Fruit fly (Drosophila melanogaster): ENCODE results near the gene dpr8.

Gene dpr8

DNA sequence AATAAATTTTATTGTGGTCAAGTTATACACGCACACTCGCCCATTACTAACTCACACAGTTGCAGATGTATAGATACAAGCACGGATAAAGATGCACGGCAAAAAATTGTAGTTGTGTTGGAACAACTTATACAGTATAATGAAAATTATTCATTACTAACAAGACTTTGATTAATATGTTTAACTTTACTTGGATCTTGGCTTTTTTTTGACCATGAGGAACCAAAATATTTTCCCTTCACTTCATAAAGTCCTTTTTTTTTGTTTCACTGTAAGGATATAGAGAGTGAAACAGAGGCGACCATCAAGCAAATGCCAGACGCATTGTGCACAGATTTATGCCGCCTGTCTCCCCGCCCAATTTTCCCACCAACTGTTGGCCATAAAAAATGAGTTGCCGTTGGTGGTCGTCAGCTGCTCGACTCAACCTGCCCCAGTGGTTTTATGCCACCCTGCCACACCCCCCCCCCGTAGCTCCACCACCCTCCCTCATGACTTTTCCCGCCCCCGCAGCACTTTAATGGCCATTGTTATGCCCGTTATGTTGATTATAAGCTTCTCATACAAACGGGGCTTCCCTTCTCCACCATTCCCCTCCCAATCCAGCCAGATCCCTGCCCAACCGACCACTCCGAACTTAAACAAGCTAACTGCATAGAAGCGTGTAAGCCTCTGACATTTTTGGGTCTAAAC lies 9.6 kb downstream of the dpr8 start (continued):
- no peak for TF ChIP-seq CG8388 (GFP tag; optimal IDR thresholded peaks at IDR 0.05)
- TF ChIP-seq cwo (GFP tag; optimal IDR thresholded peaks at IDR 0.05), result no peak
- TF ChIP-seq gce (GFP tag; IDR thresholded peaks at IDR 0.05), result no peak
- peak; percentile 23 for TF ChIP-seq Fer1 (GFP tag; optimal IDR thresholded peaks at IDR 0.05)
- no peak for TF ChIP-seq CG42726 (GFP tag; IDR thresholded peaks at IDR 0.05; ENCODE audit: partially characterized antibody)
- no peak for TF ChIP-seq nerfin-1 (tag; optimal IDR thresholded peaks at IDR 0.05)
- TF ChIP-seq H2.0 (GFP tag; IDR thresholded peaks at IDR 0.05), result no peak
- TF ChIP-seq salm (tag; optimal IDR thresholded peaks at IDR 0.05), result no peak
- no peak for TF ChIP-seq Optix (GFP tag; IDR thresholded peaks at IDR 0.05)
- no peak for TF ChIP-seq nau (GFP tag; optimal IDR thresholded peaks at IDR 0.05)
- no peak for TF ChIP-seq fd64A (GFP tag; optimal IDR thresholded peaks at IDR 0.05)
- peak; percentile 1 for TF ChIP-seq Xbp1 (GFP tag; optimal IDR thresholded peaks at IDR 0.05)
- no peak for TF ChIP-seq Dll (GFP tag; IDR thresholded peaks at IDR 0.05; ENCODE audit: partially characterized antibody)
- TF ChIP-seq Spps (tag; optimal IDR thresholded peaks at IDR 0.05), result no peak
- TF ChIP-seq ro (GFP tag; IDR thresholded peaks at IDR 0.05), result no peak
- TF ChIP-seq sob (GFP tag; IDR thresholded peaks at IDR 0.05), result peak; percentile 11; the same call in 1 of the 2 replicates
- no peak for TF ChIP-seq B-H1 (GFP tag; IDR thresholded peaks at IDR 0.05)
- TF ChIP-seq CG12744 (GFP tag; optimal IDR thresholded peaks at IDR 0.05), result no peak
- no peak for TF ChIP-seq sisA (GFP tag; IDR thresholded peaks at IDR 0.05)
- no peak for TF ChIP-seq ara (GFP tag; IDR thresholded peaks at IDR 0.05)
- no peak for TF ChIP-seq CG11085 (GFP tag; IDR thresholded peaks at IDR 0.05)
- no peak for TF ChIP-seq CrebB (tag; optimal IDR thresholded peaks at IDR 0.05)
- TF ChIP-seq CG8944 (GFP tag; optimal IDR thresholded peaks at IDR 0.05), result no peak
- peak; percentile 40 for TF ChIP-seq CG2678 (tag; optimal IDR thresholded peaks at IDR 0.05)
- no peak for TF ChIP-seq Usf (GFP tag; optimal IDR thresholded peaks at IDR 0.05)
- no peak for TF ChIP-seq CG17568 (GFP tag; optimal IDR thresholded peaks at IDR 0.05)
- no peak for TF ChIP-seq CG6254 (GFP tag; optimal IDR thresholded peaks at IDR 0.05)
- TF ChIP-seq CkIIα-i1 (GFP tag; IDR thresholded peaks at IDR 0.05), result no peak
- TF ChIP-seq Med (GFP tag), result peak; percentile 57
- no peak for TF ChIP-seq exex (tag; optimal IDR thresholded peaks at IDR 0.05)
- no peak for TF ChIP-seq sqz (GFP tag; optimal IDR thresholded peaks at IDR 0.05)
- TF ChIP-seq ssp (GFP tag; IDR thresholded peaks at IDR 0.05), result no peak
- peak in 1 of 2 experiments; percentile 14 for TF ChIP-seq bsh (GFP tag; optimal IDR thresholded peaks at IDR 0.05)
- peak; percentile 38 for TF ChIP-seq lmd (GFP tag; IDR thresholded peaks at IDR 0.05)
- no peak for TF ChIP-seq D (optimal IDR thresholded peaks at IDR 0.05)
- TF ChIP-seq D (GFP tag; optimal IDR thresholded peaks at IDR 0.05), result peak; percentile 2
- TF ChIP-seq Dip2 (GFP tag; IDR thresholded peaks at IDR 0.05), result no peak
- no peak for TF ChIP-seq ERR (GFP tag; optimal IDR thresholded peaks at IDR 0.05)
- TF ChIP-seq sens (GFP tag), result peak; percentile 63
- TF ChIP-seq schlank (tag; optimal IDR thresholded peaks at IDR 0.05), result no peak
- no peak for TF ChIP-seq CG2199 (GFP tag; IDR thresholded peaks at IDR 0.05)
- no peak for TF ChIP-seq Elba2 (GFP tag; optimal IDR thresholded peaks at IDR 0.05)
- TF ChIP-seq tgo (GFP tag; IDR thresholded peaks at IDR 0.05), result no peak
- TF ChIP-seq bigmax (GFP tag; optimal IDR thresholded peaks at IDR 0.05), result no peak
- TF ChIP-seq chinmo (GFP tag; IDR thresholded peaks at IDR 0.05; ENCODE audit: partially characterized antibody), result no peak
- TF ChIP-seq fd96Cb (tag; optimal IDR thresholded peaks at IDR 0.05), result peak; percentile 11
- TF ChIP-seq CG9932 (GFP tag; IDR thresholded peaks at IDR 0.05), result no peak
- TF ChIP-seq Nf-YB (GFP tag; optimal IDR thresholded peaks at IDR 0.05), result no peak
- TF ChIP-seq CG5953 (GFP tag; IDR thresholded peaks at IDR 0.05), result no peak
- TF ChIP-seq CG11695 (GFP tag; IDR thresholded peaks at IDR 0.05), result no peak
- no peak for TF ChIP-seq ab (GFP tag; optimal IDR thresholded peaks at IDR 0.05)

Data from whole organism, embryonic.